Worm (Caenorhabditis elegans): Measurements from ENCODE around the gene C36B7.5.

DNA sequence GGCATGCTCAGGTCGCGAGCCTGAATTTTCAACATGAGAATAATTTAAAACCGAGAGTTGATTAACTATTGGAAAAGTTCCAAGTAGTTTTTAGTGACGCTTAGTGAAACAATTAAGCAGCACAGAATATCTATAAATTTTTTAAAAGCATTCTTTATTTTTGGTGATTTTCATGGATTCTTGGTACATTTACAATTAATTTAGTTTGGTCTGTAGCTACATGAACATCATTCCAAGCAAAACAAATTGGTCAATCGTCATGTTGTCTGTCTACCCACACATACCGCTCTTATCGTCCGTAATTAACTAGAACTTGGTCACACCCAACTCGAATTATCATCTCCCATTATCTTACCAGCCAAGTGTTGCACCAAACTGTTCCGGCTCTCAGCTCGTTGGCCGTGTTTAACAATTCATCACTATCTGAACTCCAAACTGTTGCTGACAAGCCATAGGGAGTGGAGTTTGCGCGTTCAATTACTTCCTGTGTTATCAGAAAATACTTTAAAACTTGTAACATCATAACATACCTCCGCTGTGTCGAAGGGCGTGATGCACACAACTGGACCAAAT is 44.5 kb upstream of the C36B7.5 start:
- no peak for TF ChIP-seq repo-1 (tag; optimal IDR thresholded peaks at IDR 0.05)
- TF ChIP-seq ZK185.1 (tag; optimal IDR thresholded peaks at IDR 0.05; ENCODE audit: poor library complexity, severe bottlenecking) = no peak
- TF ChIP-seq C17E4.6 (GFP tag; IDR thresholded peaks at IDR 0.05) = no peak
- TF ChIP-seq pha-4 (tag; optimal IDR thresholded peaks at IDR 0.05) = no peak
- TF ChIP-seq mcd-1 (GFP tag; IDR thresholded peaks at IDR 0.05) = no peak
- no peak for TF ChIP-seq ets-4 (GFP tag; optimal IDR thresholded peaks at IDR 0.05)
- TF ChIP-seq F55B11.4 (tag; optimal IDR thresholded peaks at IDR 0.05; ENCODE audit: borderline replicate concordance, insufficient read depth) = no peak
- no peak for TF ChIP-seq cebp-2 (GFP tag; IDR thresholded peaks at IDR 0.05)
- TF ChIP-seq snpc-1.1 (tag; optimal IDR thresholded peaks at IDR 0.05; ENCODE audit: insufficient read depth) = no peak
- TF ChIP-seq ama-1 (optimal IDR thresholded peaks at IDR 0.05) = no peak
- TF ChIP-seq ama-1 (GFP tag; optimal IDR thresholded peaks at IDR 0.05) = no peak
- TF ChIP-seq hsf-1 (GFP tag; IDR thresholded peaks at IDR 0.05) = no peak
- TF ChIP-seq Y56A3A.18 (GFP tag; IDR thresholded peaks at IDR 0.05) = no peak
- TF ChIP-seq sptf-2 (GFP tag; optimal IDR thresholded peaks at IDR 0.05) = no peak
- TF ChIP-seq tbx-9 (tag; optimal IDR thresholded peaks at IDR 0.05; ENCODE audit: borderline replicate concordance) = no peak
